Worm (Caenorhabditis elegans): Measurements from ENCODE around the gene B0252.5.

Gene B0252.5

DNA sequence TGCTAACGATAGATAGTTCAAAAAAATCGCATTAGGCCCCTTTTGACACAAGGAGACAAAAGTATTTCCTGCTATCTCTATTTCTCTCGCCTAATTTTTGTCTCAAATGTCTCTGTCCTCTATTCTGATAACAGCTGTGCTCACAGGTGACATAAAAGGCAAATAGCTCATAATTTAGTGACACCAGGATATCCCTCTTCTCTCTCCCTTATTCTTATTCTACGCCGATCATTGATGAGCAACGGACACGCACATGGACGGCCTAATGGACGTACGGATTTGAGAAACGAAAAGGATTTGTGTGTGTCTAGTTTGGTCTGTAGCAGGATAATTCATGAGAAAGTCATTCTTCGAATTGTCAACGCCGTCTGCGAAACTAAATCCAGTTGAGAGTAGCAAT lies 17.3 kb upstream of the B0252.5 start:
- TF ChIP-seq zag-1 (tag; optimal IDR thresholded peaks at IDR 0.05) (no peak), elt-1 (tag; optimal IDR thresholded peaks at IDR 0.05) (no peak), ama-1 (optimal IDR thresholded peaks at IDR 0.05) (no peak), R02D3.7 (tag; optimal IDR thresholded peaks at IDR 0.05) (no peak), crh-2 (tag; optimal IDR thresholded peaks at IDR 0.05) (no peak), peb-1 (tag; optimal IDR thresholded peaks at IDR 0.05) (no peak), fos-1 (tag; optimal IDR thresholded peaks at IDR 0.05) (no peak), aly-2 (tag; optimal IDR thresholded peaks at IDR 0.05) (no peak), nhr-6 (tag; optimal IDR thresholded peaks at IDR 0.05) (no peak), sem-4 (tag; optimal IDR thresholded peaks at IDR 0.05) (no peak), ztf-11 (tag; optimal IDR thresholded peaks at IDR 0.05) (no peak), unc-39 (tag; optimal IDR thresholded peaks at IDR 0.05) (no peak), sma-3 (GFP tag; optimal IDR thresholded peaks at IDR 0.05) (no peak), Y55F3AM.14 (GFP tag; optimal IDR thresholded peaks at IDR 0.05) (no peak), ztf-4 (tag; optimal IDR thresholded peaks at IDR 0.05) (no peak), nhr-237 (tag; optimal IDR thresholded peaks at IDR 0.05) (no peak), unc-55 (GFP tag; optimal IDR thresholded peaks at IDR 0.05) (no peak), lin-13 (GFP tag; optimal IDR thresholded peaks at IDR 0.05) (no peak), nhr-21 (tag; optimal IDR thresholded peaks at IDR 0.05) (no peak)

DNA sequence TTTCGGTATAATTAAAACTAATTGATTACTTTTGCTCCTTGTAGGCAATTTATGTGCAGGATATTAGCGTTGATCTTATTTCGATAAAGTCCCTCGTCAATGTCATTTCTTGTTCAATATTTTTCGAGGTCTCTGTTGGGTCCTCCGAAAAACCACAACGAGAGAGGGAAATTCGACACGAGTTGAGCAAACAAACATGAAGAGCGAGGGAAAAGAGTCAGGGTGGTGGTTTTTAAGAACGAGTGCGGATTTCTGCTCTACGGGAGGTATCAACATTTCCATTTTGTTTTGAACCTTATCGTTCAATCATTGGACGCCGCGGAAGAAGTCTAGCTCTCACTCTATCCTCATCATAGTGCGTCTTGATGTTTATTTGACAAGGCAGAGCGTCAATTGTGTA lies 16.1 kb upstream of the B0252.5 start:
- TF ChIP-seq ama-1 (optimal IDR thresholded peaks at IDR 0.05), result no peak
- TF ChIP-seq peb-1 (tag; optimal IDR thresholded peaks at IDR 0.05), result no peak
- no peak for TF ChIP-seq ztf-11 (tag; optimal IDR thresholded peaks at IDR 0.05)
- no peak for TF ChIP-seq lin-11 (tag; optimal IDR thresholded peaks at IDR 0.05)
- no peak for TF ChIP-seq skn-1 (tag; optimal IDR thresholded peaks at IDR 0.05)
- no peak for TF ChIP-seq ZK546.5 (tag; optimal IDR thresholded peaks at IDR 0.05)

DNA sequence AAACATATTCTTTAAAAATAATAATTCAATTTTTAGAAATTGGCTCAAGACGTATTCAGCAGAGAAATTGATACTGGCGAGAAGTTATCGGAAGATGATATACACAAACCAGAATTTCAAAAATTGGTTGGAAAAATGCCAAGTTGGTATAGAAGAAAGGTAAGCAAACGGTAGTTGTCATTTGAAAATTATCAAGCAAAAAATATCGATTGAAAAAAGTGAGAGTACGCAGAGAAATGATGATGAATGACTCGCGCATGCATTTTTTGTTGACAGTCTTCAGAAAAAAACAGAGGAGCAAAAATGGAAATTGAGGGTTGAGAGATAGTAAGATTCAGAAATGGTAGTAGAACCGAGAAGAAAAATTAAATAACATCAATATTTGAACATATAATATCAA lies 14.3 kb upstream of the B0252.5 start:
- TF ChIP-seq nhr-237 (tag; optimal IDR thresholded peaks at IDR 0.05) (no peak), nhr-12 (tag; optimal IDR thresholded peaks at IDR 0.05) (no peak), unc-55 (GFP tag; optimal IDR thresholded peaks at IDR 0.05) (no peak), nhr-10 (tag; optimal IDR thresholded peaks at IDR 0.05) (no peak), F13H6.1 (tag; optimal IDR thresholded peaks at IDR 0.05) (no peak)

DNA sequence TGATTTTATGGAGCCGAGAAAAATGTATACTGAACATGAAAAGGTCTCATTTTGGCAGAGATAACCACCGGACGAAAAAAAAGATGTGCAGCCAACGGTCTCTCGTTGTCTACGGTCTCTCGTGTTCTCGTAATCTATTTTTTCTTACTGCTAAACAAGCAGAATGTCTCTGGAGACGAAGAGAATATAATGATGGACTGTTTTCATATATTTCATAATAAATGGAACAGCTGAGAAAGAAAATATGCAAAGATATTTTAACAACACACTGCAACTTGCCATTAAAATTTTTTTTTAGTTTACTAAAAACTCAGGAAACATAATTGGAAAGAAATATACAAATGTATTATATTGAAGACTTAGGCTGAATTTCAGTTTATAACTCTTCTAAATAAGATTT lies 11.4 kb upstream of the B0252.5 start:
- TF ChIP-seq sma-9 (GFP tag; optimal IDR thresholded peaks at IDR 0.05) (no peak), sma-9 (tag; optimal IDR thresholded peaks at IDR 0.05) (no peak), unc-55 (GFP tag; optimal IDR thresholded peaks at IDR 0.05) (peak; percentile 58), skn-1 (tag; optimal IDR thresholded peaks at IDR 0.05) (no peak), peb-1 (tag; optimal IDR thresholded peaks at IDR 0.05) (no peak), C34F6.9 (tag; optimal IDR thresholded peaks at IDR 0.05) (peak; percentile 45), F13H6.1 (tag; optimal IDR thresholded peaks at IDR 0.05) (no peak), nhr-11 (tag; optimal IDR thresholded peaks at IDR 0.05) (no peak)

DNA sequence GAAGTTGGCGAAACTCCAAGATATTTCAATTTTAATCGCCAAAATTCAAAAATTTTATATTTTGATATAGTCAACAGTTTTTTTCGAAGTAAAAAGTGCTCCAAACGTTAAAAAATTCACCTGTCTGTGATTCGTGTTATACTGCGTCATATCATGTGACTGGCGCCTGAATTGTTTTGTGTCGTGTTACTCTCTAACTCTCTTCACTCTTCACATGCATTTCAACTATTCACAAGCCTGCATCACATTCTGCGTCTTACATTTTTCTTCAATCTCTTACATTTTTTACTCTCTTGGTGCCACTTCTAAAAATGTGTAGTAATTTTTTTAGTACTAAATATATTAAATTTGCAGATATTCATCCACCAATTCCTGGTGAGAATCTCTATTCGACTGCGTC lies 9.7 kb upstream of the B0252.5 start, which contains the start of gene flcn-1:
flcn-1 (plus strand) TSS at position 348 of the 400 bp plus-strand sequence.
- no peak for TF ChIP-seq lin-13 (GFP tag; optimal IDR thresholded peaks at IDR 0.05)
- peak; percentile 45 for TF ChIP-seq unc-55 (GFP tag; optimal IDR thresholded peaks at IDR 0.05)
- no peak for TF ChIP-seq unc-62 (GFP tag; optimal IDR thresholded peaks at IDR 0.05)
- TF ChIP-seq mbf-1 (tag; optimal IDR thresholded peaks at IDR 0.05), result no peak
- TF ChIP-seq nhr-129 (tag; optimal IDR thresholded peaks at IDR 0.05), result peak; percentile 63
- TF ChIP-seq ama-1 (optimal IDR thresholded peaks at IDR 0.05), result no peak
- TF ChIP-seq fos-1 (tag; optimal IDR thresholded peaks at IDR 0.05), result peak; percentile 11
- peak; percentile 77 for TF ChIP-seq sma-9 (GFP tag; optimal IDR thresholded peaks at IDR 0.05)
- TF ChIP-seq sma-9 (tag; optimal IDR thresholded peaks at IDR 0.05), result no peak
- no peak for TF ChIP-seq Y55F3AM.14 (GFP tag; optimal IDR thresholded peaks at IDR 0.05)
- TF ChIP-seq elt-1 (tag; optimal IDR thresholded peaks at IDR 0.05), result no peak
- no peak for TF ChIP-seq nhr-77 (tag; optimal IDR thresholded peaks at IDR 0.05)
- no peak for TF ChIP-seq nhr-11 (tag; optimal IDR thresholded peaks at IDR 0.05)
- TF ChIP-seq zag-1 (tag; optimal IDR thresholded peaks at IDR 0.05), result no peak
- no peak for TF ChIP-seq R02D3.7 (tag; optimal IDR thresholded peaks at IDR 0.05)
- peak; percentile 66 for TF ChIP-seq nhr-6 (tag; optimal IDR thresholded peaks at IDR 0.05)
- no peak for TF ChIP-seq blmp-1 (tag; optimal IDR thresholded peaks at IDR 0.05; ENCODE audit: insufficient read depth)
- no peak for TF ChIP-seq dmd-4 (tag; optimal IDR thresholded peaks at IDR 0.05)
- TF ChIP-seq F13H6.1 (tag; optimal IDR thresholded peaks at IDR 0.05), result peak; percentile 59
- TF ChIP-seq nhr-237 (tag; optimal IDR thresholded peaks at IDR 0.05), result no peak
- no peak for TF ChIP-seq alr-1 (tag; optimal IDR thresholded peaks at IDR 0.05)
- TF ChIP-seq gmeb-1 (tag; optimal IDR thresholded peaks at IDR 0.05), result no peak
- no peak for TF ChIP-seq mdl-1 (tag; optimal IDR thresholded peaks at IDR 0.05)
- TF ChIP-seq nhr-10 (tag; optimal IDR thresholded peaks at IDR 0.05), result no peak
- TF ChIP-seq mab-5 (tag; optimal IDR thresholded peaks at IDR 0.05), result no peak
- no peak for TF ChIP-seq nhr-21 (tag; optimal IDR thresholded peaks at IDR 0.05)
- no peak for TF ChIP-seq nhr-23 (tag; optimal IDR thresholded peaks at IDR 0.05)
- no peak for TF ChIP-seq sma-3 (GFP tag; optimal IDR thresholded peaks at IDR 0.05)
- no peak for TF ChIP-seq peb-1 (tag; optimal IDR thresholded peaks at IDR 0.05)
- no peak for TF ChIP-seq ceh-82 (tag; optimal IDR thresholded peaks at IDR 0.05)
- no peak for TF ChIP-seq egl-27 (tag; optimal IDR thresholded peaks at IDR 0.05)
- TF ChIP-seq elt-3 (tag; optimal IDR thresholded peaks at IDR 0.05), result no peak
- no peak for TF ChIP-seq lin-11 (tag; optimal IDR thresholded peaks at IDR 0.05)
- peak; percentile 80 for TF ChIP-seq C34F6.9 (tag; optimal IDR thresholded peaks at IDR 0.05)
- no peak for TF ChIP-seq ztf-11 (tag; optimal IDR thresholded peaks at IDR 0.05)
- no peak for TF ChIP-seq ztf-1 (GFP tag; conservative IDR thresholded peaks at IDR 0.05)

Measured in whole organism, L2 larva.